Worm (Caenorhabditis elegans): ENCODE data around the gene ugt-57.
A peak's percentile ranks its signal among the peaks of the same experiment; 100 is the strongest.

Gene ugt-57

DNA sequence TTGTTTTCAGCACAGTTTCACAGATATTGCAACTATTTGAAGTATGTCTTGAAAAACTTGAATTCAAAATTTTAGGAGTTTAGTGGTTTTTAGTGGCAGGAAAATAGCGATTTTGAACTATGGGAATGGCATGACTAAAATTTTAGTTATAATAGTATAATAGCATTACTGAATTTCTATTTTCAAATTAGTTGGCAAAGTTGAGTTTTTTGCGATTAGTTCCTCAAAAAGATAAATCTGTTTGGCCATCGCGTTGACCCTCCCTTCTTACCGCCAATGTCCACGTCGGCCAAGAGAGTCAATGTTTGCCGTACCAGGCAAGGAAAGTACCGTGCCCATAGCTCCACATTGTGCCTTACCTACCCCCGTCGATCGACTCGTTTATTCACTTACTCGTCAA lies at the start of gene ugt-57:
Gene ugt-57 (plus strand): TSS at position 301 of the 400 bp plus-strand sequence.
- no peak for TF ChIP-seq rnt-1 (tag; optimal IDR thresholded peaks at IDR 0.05)
- no peak for TF ChIP-seq pqm-1 (tag; optimal IDR thresholded peaks at IDR 0.05)
- no peak for TF ChIP-seq lin-39 (tag; optimal IDR thresholded peaks at IDR 0.05)
- TF ChIP-seq lin-15B (tag; optimal IDR thresholded peaks at IDR 0.05), result no peak
- no peak for TF ChIP-seq zag-1 (tag; optimal IDR thresholded peaks at IDR 0.05)
- TF ChIP-seq fkh-4 (tag; optimal IDR thresholded peaks at IDR 0.05; ENCODE audit: borderline replicate concordance), result no peak
- no peak for TF ChIP-seq lin-35 (GFP tag; optimal IDR thresholded peaks at IDR 0.05)
- TF ChIP-seq nhr-20 (tag; optimal IDR thresholded peaks at IDR 0.05), result no peak

DNA sequence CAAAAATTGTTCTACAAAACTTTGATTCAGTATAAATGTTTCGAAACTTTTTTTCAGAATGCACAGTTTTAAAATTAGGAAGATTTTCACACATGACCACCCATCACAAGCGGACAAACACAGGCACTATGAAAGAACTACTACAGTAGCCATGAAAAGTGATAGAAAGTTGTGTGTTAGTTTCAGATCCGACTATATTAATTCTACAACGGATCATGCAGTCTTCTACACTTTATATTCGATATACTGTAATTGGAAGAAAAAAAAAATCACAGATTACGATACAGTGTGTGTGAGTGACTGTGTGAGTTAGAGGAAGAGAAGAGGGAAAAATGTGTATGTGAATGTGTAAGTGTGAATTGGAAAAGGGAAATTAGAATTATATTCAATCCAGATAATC lies 44.7 kb upstream of the ugt-57 start:
- no peak for TF ChIP-seq fkh-4 (tag; optimal IDR thresholded peaks at IDR 0.05; ENCODE audit: borderline replicate concordance)
- no peak for TF ChIP-seq nhr-77 (tag; optimal IDR thresholded peaks at IDR 0.05)
- no peak for TF ChIP-seq mdl-1 (tag; optimal IDR thresholded peaks at IDR 0.05)
- no peak for TF ChIP-seq nhr-19 (GFP tag; conservative IDR thresholded peaks at IDR 0.05)
- no peak for TF ChIP-seq alr-1 (tag; optimal IDR thresholded peaks at IDR 0.05; ENCODE audit: borderline replicate concordance)
- TF ChIP-seq isw-1 (GFP tag; IDR thresholded peaks at IDR 0.05), result no peak
- no peak for TF ChIP-seq nhr-76 (tag; optimal IDR thresholded peaks at IDR 0.05)

DNA sequence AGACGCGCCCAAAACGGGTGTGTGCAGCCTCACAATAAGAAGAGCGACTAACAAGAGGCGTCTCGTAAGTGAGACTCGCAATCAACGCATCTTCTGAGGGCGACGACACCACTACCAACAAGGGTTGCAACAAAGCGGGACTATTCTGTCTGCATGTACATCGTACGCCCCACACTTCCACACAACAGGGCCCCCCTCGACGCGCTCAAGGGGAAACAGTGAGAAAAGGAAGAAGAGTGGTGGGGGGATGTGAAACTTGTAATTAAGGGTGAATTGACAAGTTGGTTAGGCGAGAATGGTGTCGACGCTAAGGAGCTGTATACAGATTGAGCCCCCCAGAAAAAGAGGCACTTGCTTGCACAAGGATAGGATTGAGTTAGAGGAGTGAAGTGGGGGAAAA lies 38.2 kb upstream of the ugt-57 start:
- peak; percentile 47 for TF ChIP-seq lin-14 (GFP tag; optimal IDR thresholded peaks at IDR 0.05)
- TF ChIP-seq egl-13 (tag; optimal IDR thresholded peaks at IDR 0.05), result no peak
- TF ChIP-seq tlp-1 (tag; optimal IDR thresholded peaks at IDR 0.05), result no peak
- TF ChIP-seq unc-86 (tag; optimal IDR thresholded peaks at IDR 0.05), result no peak

DNA sequence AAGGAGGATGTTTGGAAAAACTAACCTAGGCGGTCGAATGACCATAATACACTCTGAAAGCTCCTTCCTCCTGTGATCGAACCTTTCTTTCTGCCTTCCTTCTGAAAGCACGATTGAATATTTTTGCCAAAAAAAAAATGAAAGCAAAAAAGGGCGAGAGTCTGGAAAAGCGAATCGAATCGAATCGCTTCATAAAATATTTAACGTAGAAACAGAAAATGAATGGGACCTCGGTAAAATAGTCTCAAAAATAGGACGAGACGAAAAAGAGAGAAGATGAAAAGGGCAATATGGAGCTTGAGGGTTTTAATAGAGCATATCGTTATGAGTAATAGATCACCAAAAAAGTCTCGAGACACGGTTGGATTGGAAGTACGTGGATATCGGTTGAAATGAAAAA lies 35.2 kb upstream of the ugt-57 start, which contains the start of gene inx-1:
Gene inx-1 (minus strand): TSS at position 101 of the 400 bp plus-strand sequence.
- TF ChIP-seq jun-1 (tag; optimal IDR thresholded peaks at IDR 0.05) (no peak), efl-1 (optimal IDR thresholded peaks at IDR 0.05) (no peak), efl-1 (GFP tag; optimal IDR thresholded peaks at IDR 0.05 in 1 of 2) (peak in 1 of 2 experiments; percentile 0)

DNA sequence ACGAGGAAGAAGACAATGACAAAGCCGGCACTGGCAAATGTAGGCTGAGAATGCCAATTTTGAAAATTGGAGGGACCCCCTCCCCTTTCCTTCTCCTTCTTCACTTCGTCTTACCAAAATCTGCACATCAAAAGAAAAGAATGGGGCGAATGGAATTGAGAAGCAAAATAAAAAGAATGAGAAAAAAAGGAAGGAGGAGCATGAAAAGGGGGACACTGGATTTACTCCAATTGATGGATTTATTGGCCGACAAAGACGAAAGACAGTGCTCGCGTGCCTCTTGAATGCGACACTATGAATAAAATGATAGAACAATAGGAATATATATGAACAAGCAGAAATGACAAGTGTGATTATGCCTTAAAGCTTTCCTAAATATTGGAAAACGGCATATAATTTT lies 32.6 kb upstream of the ugt-57 start:
- TF ChIP-seq nhr-28 (tag; optimal IDR thresholded peaks at IDR 0.05) (no peak), unc-86 (tag; optimal IDR thresholded peaks at IDR 0.05) (no peak), efl-1 (optimal IDR thresholded peaks at IDR 0.05) (no peak), efl-1 (GFP tag; optimal IDR thresholded peaks at IDR 0.05 in 1 of 2) (peak in 1 of 2 experiments; percentile 51), lin-14 (GFP tag; optimal IDR thresholded peaks at IDR 0.05) (peak; percentile 24), fkh-10 (GFP tag; optimal IDR thresholded peaks at IDR 0.05) (peak; percentile 33)

DNA sequence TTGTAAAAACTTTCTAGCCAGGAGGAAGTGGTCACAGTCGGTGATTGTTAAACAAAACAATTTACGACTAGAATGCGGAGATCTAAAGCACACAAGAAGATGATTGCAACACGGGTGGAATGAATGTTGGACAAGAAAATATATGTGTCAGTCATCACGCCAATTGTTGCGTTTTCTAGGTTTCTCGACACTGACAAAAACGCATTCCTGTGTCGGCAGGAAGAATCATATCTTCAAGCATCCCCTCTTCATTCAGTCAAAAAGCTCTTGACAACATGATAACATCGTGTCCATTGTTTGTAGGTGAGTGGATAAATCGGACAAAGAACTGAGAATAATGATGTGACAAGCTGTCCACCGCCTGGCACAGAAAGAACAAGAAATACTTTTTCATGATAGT lies 32.0 kb upstream of the ugt-57 start:
- TF ChIP-seq C34B4.2 (tag; optimal IDR thresholded peaks at IDR 0.05), result no peak
- peak; percentile 56 for TF ChIP-seq lin-14 (GFP tag; optimal IDR thresholded peaks at IDR 0.05)
- no peak for TF ChIP-seq xbp-1 (tag; optimal IDR thresholded peaks at IDR 0.05)
- TF ChIP-seq fos-1 (tag; optimal IDR thresholded peaks at IDR 0.05), result no peak
- peak; percentile 47 for TF ChIP-seq unc-130 (tag; optimal IDR thresholded peaks at IDR 0.05)
- TF ChIP-seq nhr-71 (tag; optimal IDR thresholded peaks at IDR 0.05), result peak; percentile 6
- TF ChIP-seq snpc-4 (tag; optimal IDR thresholded peaks at IDR 0.05), result no peak
- peak; percentile 15 for TF ChIP-seq rnt-1 (tag; optimal IDR thresholded peaks at IDR 0.05)

DNA sequence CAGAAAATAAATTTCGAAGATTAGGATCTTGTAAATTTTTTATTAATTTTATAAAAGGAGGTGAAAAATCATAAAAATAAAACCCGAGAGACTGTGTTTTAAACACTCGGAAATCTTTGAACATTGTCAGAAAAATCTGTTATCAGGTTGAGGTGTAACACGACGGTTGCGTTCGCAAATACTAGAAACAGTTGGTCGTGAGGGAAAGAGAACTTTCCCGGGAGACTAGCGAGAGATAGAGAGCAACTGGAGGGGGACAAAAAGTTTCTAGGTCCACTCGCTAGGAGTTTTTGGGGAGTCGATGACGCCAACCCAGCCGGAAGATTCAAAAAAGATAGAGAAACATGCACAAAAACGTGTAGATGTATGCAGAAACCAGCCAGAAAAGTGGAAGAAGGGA lies 29.2 kb upstream of the ugt-57 start:
- TF ChIP-seq rnt-1 (tag; optimal IDR thresholded peaks at IDR 0.05) (peak; percentile 17), dsc-1 (tag; optimal IDR thresholded peaks at IDR 0.05) (no peak), lin-14 (GFP tag; optimal IDR thresholded peaks at IDR 0.05) (peak; percentile 49), elt-3 (tag; optimal IDR thresholded peaks at IDR 0.05) (no peak)

All from whole organism, L1 larva.